Worm (Caenorhabditis elegans): ENCODE results near the gene T05A8.2.
A peak's percentile ranks its signal among the peaks of the same experiment; 100 is the strongest.

The T05A8.2 gene

ce11 chrII:2686985-2687675 is 23.7 kb downstream of the T05A8.2 start, which contains the start of the genes sup-9 and nspf-1 (continued):
- TF ChIP-seq ceh-63 (GFP tag; optimal IDR thresholded peaks at IDR 0.05) (no peak), fkh-4 (tag; optimal IDR thresholded peaks at IDR 0.05; ENCODE audit: borderline replicate concordance) (peak; percentile 78), tlp-1 (tag; optimal IDR thresholded peaks at IDR 0.05) (no peak), lin-14 (GFP tag; optimal IDR thresholded peaks at IDR 0.05) (peak; percentile 81), lsy-2 (tag; optimal IDR thresholded peaks at IDR 0.05) (peak in 1 of 2 experiments; percentile 46), nhr-85 (tag) (no peak), snu-23 (GFP tag; optimal IDR thresholded peaks at IDR 0.05) (peak; percentile 45), rnt-1 (tag; optimal IDR thresholded peaks at IDR 0.05) (peak; percentile 73), aly-2 (tag; optimal IDR thresholded peaks at IDR 0.05) (no peak), ztf-4 (tag; optimal IDR thresholded peaks at IDR 0.05) (no peak), hpl-2 (GFP tag; optimal IDR thresholded peaks at IDR 0.05) (no peak), mab-9 (GFP tag; IDR thresholded peaks at IDR 0.05) (no peak), lin-13 (GFP tag; optimal IDR thresholded peaks at IDR 0.05) (peak; percentile 33), unc-98 (GFP tag; IDR thresholded peaks at IDR 0.05) (no peak), fkh-8 (tag; optimal IDR thresholded peaks at IDR 0.05) (no peak), dpl-1 (GFP tag; optimal IDR thresholded peaks at IDR 0.05) (no peak), fkh-10 (GFP tag; optimal IDR thresholded peaks at IDR 0.05) (peak; percentile 63), ceh-8 (GFP tag; optimal IDR thresholded peaks at IDR 0.05) (no peak), ztf-11 (tag; optimal IDR thresholded peaks at IDR 0.05) (no peak), nhr-19 (GFP tag; conservative IDR thresholded peaks at IDR 0.05) (peak; percentile 43), ces-1 (GFP tag; optimal IDR thresholded peaks at IDR 0.05) (no peak), snpc-4 (tag; optimal IDR thresholded peaks at IDR 0.05) (no peak), xbp-1 (tag; optimal IDR thresholded peaks at IDR 0.05) (no peak), unc-62 (GFP tag; optimal IDR thresholded peaks at IDR 0.05) (no peak), fos-1 (tag; optimal IDR thresholded peaks at IDR 0.05) (no peak), elt-2 (tag; optimal IDR thresholded peaks at IDR 0.05) (no peak), C04F5.9 (tag; optimal IDR thresholded peaks at IDR 0.05) (no peak), egl-27 (tag; optimal IDR thresholded peaks at IDR 0.05) (no peak), nhr-77 (tag; optimal IDR thresholded peaks at IDR 0.05) (no peak), tbx-2 (tag; optimal IDR thresholded peaks at IDR 0.05) (no peak), zip-4 (GFP tag; optimal IDR thresholded peaks at IDR 0.05) (no peak), hlh-4 (tag; optimal IDR thresholded peaks at IDR 0.05) (no peak), swsn-7 (tag; optimal IDR thresholded peaks at IDR 0.05) (peak; percentile 32), ama-1 (optimal IDR thresholded peaks at IDR 0.05) (no peak), irx-1 (tag; optimal IDR thresholded peaks at IDR 0.05) (peak; percentile 44)

- no peak for TF ChIP-seq mep-1 (tag; optimal IDR thresholded peaks at IDR 0.05)
- TF ChIP-seq unc-30 (tag; optimal IDR thresholded peaks at IDR 0.05), result no peak
- TF ChIP-seq pax-3 (tag; optimal IDR thresholded peaks at IDR 0.05), result no peak
- TF ChIP-seq unc-62 (GFP tag; optimal IDR thresholded peaks at IDR 0.05), result no peak
- no peak for TF ChIP-seq isw-1 (GFP tag; IDR thresholded peaks at IDR 0.05)
- TF ChIP-seq lin-14 (GFP tag; optimal IDR thresholded peaks at IDR 0.05), result no peak
- no peak for TF ChIP-seq lin-35 (GFP tag; optimal IDR thresholded peaks at IDR 0.05)
- no peak for TF ChIP-seq swsn-7 (tag; optimal IDR thresholded peaks at IDR 0.05)
Observed at ce11 chrII:2684783-2685182, 26.0 kb downstream of the T05A8.2 start.

- TF ChIP-seq pag-3 (tag; optimal IDR thresholded peaks at IDR 0.05; ENCODE audit: borderline replicate concordance, insufficient read depth) (no peak), ceh-8 (GFP tag; optimal IDR thresholded peaks at IDR 0.05) (no peak), blmp-1 (tag; optimal IDR thresholded peaks at IDR 0.05) (no peak), ceh-88 (GFP tag; IDR thresholded peaks at IDR 0.05) (no peak), tlp-1 (tag; optimal IDR thresholded peaks at IDR 0.05) (no peak), nhr-84 (tag; optimal IDR thresholded peaks at IDR 0.05) (no peak)
Observed at ce11 chrII:2684208-2684607, 26.6 kb downstream of the T05A8.2 start, which contains the start of gene ceh-87. TSS of gene ceh-87 (minus strand) at chrII:2684308.

Data from whole organism, L1 larva.